Fruit fly (Drosophila melanogaster): ENCODE measurements around the gene CG11617.

The CG11617 gene

dm6 chr2L:220509-220908 is 13.4 kb upstream of the CG11617 start:
- no peak for TF ChIP-seq Eip78C (GFP tag)
- no peak for TF ChIP-seq Eip75B (GFP tag; optimal IDR thresholded peaks at IDR 0.05)
- TF ChIP-seq topi (GFP tag; optimal IDR thresholded peaks at IDR 0.05): no peak
- no peak for TF ChIP-seq cyc (GFP tag; optimal IDR thresholded peaks at IDR 0.05)
- TF ChIP-seq CG6854 (GFP tag; optimal IDR thresholded peaks at IDR 0.05): no peak
- TF ChIP-seq svp (GFP tag): no peak
- no peak for TF ChIP-seq Sox15 (GFP tag; optimal IDR thresholded peaks at IDR 0.05)
- no peak for TF ChIP-seq fd59A (GFP tag; optimal IDR thresholded peaks at IDR 0.05)
- TF ChIP-seq vri (GFP tag; optimal IDR thresholded peaks at IDR 0.05): peak; percentile 9
- TF ChIP-seq Gug (GFP tag; IDR thresholded peaks at IDR 0.05): peak; percentile 45; the same call in 1 of the 2 replicates
- TF ChIP-seq CG3032 (tag; optimal IDR thresholded peaks at IDR 0.05): no peak
- TF ChIP-seq Ets96B (tag; optimal IDR thresholded peaks at IDR 0.05): no peak
- no peak for TF ChIP-seq Blimp-1 (GFP tag; optimal IDR thresholded peaks at IDR 0.05)
- no peak for TF ChIP-seq Sox102F (GFP tag; optimal IDR thresholded peaks at IDR 0.05)
- TF ChIP-seq Lpt (GFP tag; optimal IDR thresholded peaks at IDR 0.05): peak; percentile 41
- TF ChIP-seq Hr4 (GFP tag; optimal IDR thresholded peaks at IDR 0.05): no peak
- TF ChIP-seq Ets21C (GFP tag; optimal IDR thresholded peaks at IDR 0.05): no peak
- no peak for TF ChIP-seq lz (GFP tag; optimal IDR thresholded peaks at IDR 0.05)
- peak; percentile 36; the same call in 1 of the 2 replicates for TF ChIP-seq CG15336 (GFP tag; IDR thresholded peaks at IDR 0.05)
- TF ChIP-seq CG10631 (GFP tag; optimal IDR thresholded peaks at IDR 0.05): no peak
- TF ChIP-seq CG16779 (tag; optimal IDR thresholded peaks at IDR 0.05): no peak
- TF ChIP-seq dac (GFP tag; optimal IDR thresholded peaks at IDR 0.05): no peak
- 0 out of 3 replicates have a peak, but pooled peaks have one; percentile 27 for TF ChIP-seq CG8119 (GFP tag; IDR thresholded peaks at IDR 0.05)
- no peak for TF ChIP-seq CG11294 (GFP tag; IDR thresholded peaks at IDR 0.05)
- TF ChIP-seq achi (GFP tag; optimal IDR thresholded peaks at IDR 0.05): no peak
- TF ChIP-seq CG32006 (GFP tag; optimal IDR thresholded peaks at IDR 0.05): no peak
- peak; percentile 94 for TF ChIP-seq fkh (GFP tag; optimal IDR thresholded peaks at IDR 0.05)
- peak; percentile 69; the same call in 2 of the 3 replicates for TF ChIP-seq CG6163 (GFP tag; IDR thresholded peaks at IDR 0.05)

dm6 chr2L:219441-220033 is 12.4 kb upstream of the CG11617 start:
- TF ChIP-seq Hr39 (GFP tag; optimal IDR thresholded peaks at IDR 0.05) (no peak), svp (GFP tag) (peak; percentile 27)

dm6 chr2L:206556-206955 is 541 bp downstream of the CG11617 start:
- TF ChIP-seq Blimp-1 (GFP tag; optimal IDR thresholded peaks at IDR 0.05): no peak
- no peak for TF ChIP-seq CG4318 (GFP tag; optimal IDR thresholded peaks at IDR 0.05)
- no peak for TF ChIP-seq salr (GFP tag; optimal IDR thresholded peaks at IDR 0.05)
- no peak for TF ChIP-seq Sox14 (GFP tag; optimal IDR thresholded peaks at IDR 0.05)
- TF ChIP-seq CG34406 (GFP tag; optimal IDR thresholded peaks at IDR 0.05): no peak
- no peak for TF ChIP-seq CG11762 (GFP tag; optimal IDR thresholded peaks at IDR 0.05; ENCODE audit: insufficient read depth)
- no peak for TF ChIP-seq spab (GFP tag; optimal IDR thresholded peaks at IDR 0.05)
- TF ChIP-seq CG16779 (tag; optimal IDR thresholded peaks at IDR 0.05): no peak
- TF ChIP-seq CG1621 (tag; optimal IDR thresholded peaks at IDR 0.05): no peak
- TF ChIP-seq Eip78C (GFP tag): no peak
- no peak for TF ChIP-seq cyc (GFP tag; optimal IDR thresholded peaks at IDR 0.05)

- no peak for TF ChIP-seq CG11294 (GFP tag; IDR thresholded peaks at IDR 0.05)
- no peak for TF ChIP-seq svp (GFP tag)
- no peak for TF ChIP-seq CG6854 (GFP tag; optimal IDR thresholded peaks at IDR 0.05)
- TF ChIP-seq topi (GFP tag; optimal IDR thresholded peaks at IDR 0.05): no peak
- TF ChIP-seq CG7368 (GFP tag; optimal IDR thresholded peaks at IDR 0.05): no peak
- TF ChIP-seq CG6163 (GFP tag; IDR thresholded peaks at IDR 0.05): no peak
- TF ChIP-seq CG15336 (GFP tag; IDR thresholded peaks at IDR 0.05): no peak
- no peak for TF ChIP-seq CG16779 (tag; optimal IDR thresholded peaks at IDR 0.05)
- TF ChIP-seq Sox102F (GFP tag; optimal IDR thresholded peaks at IDR 0.05): no peak
- no peak for TF ChIP-seq CG31627 (GFP tag; optimal IDR thresholded peaks at IDR 0.05)
- no peak for TF ChIP-seq fd85E (GFP tag; optimal IDR thresholded peaks at IDR 0.05)
These were observed 2.5 kb downstream of the CG11617 start for dm6 chr2L:204557-204956.

Data from whole organism, prepupa.